Worm (Caenorhabditis elegans) whole organism, mixed stage, embryonic: Measurements from ENCODE around the gene R07E3.4.

Experiments used
- blmp-1 ChIP-seq: fragments of 150-350 bp; optimal IDR thresholded peaks from 2 replicates; lab custom pipeline; 2014; ENCODE audit warnings: missing biosample characterization, missing genetic modification characterization
- elt-3 ChIP-seq: fragments of 150-350 bp; optimal IDR thresholded peaks from 2 replicates; lab custom pipeline; 2014; ENCODE audit warnings: missing biosample characterization, missing genetic modification characterization
- mab-5 ChIP-seq: fragments of 150-350 bp; optimal IDR thresholded peaks from 2 replicates; lab custom pipeline; 2014; ENCODE audit warnings: missing biosample characterization, missing genetic modification characterization
- pha-4 ChIP-seq: fragments of 150-350 bp; optimal IDR thresholded peaks from 2 replicates; lab custom pipeline; 2018; ENCODE audit warnings: missing biosample characterization, missing genetic modification reagents, missing genetic modification characterization
- snpc-4 ChIP-seq: fragments of 150-350 bp; optimal IDR thresholded peaks from 2 replicates; lab custom pipeline; 2014; ENCODE audit warnings: missing biosample characterization, missing genetic modification characterization
- tbx-8 ChIP-seq: fragments of 200-800 bp; sonication (Bioruptor generic); optimal IDR thresholded peaks from 2 replicates; lab custom pipeline; 2018; ENCODE audit warnings: mild to moderate bottlenecking, missing genetic modification characterization, moderate library complexity, missing compliant biosample characterization

ce11 chrX:10302430-10302829 is 30.7 kb downstream of the R07E3.4 start, which contains the start of gene fip-5:
- TF ChIP-seq elt-3 (tag; lab: Kevin White, UChicago), result no peak
- no peak for TF ChIP-seq blmp-1 (tag; lab: Kevin White, UChicago)
- no peak for TF ChIP-seq mab-5 (tag; lab: Kevin White, UChicago)
- TF ChIP-seq snpc-4 (tag; lab: Kevin White, UChicago), result no peak
- no peak for TF ChIP-seq pha-4 (tag; lab: Kevin White, UChicago)
- TF ChIP-seq tbx-8 (GFP tag; lab: Kevin White, UChicago), result no peak
